Worm (Caenorhabditis elegans): ENCODE data around the gene B0334.4.
A peak's percentile ranks its signal among the peaks of the same experiment; 100 is the strongest.

DNA sequence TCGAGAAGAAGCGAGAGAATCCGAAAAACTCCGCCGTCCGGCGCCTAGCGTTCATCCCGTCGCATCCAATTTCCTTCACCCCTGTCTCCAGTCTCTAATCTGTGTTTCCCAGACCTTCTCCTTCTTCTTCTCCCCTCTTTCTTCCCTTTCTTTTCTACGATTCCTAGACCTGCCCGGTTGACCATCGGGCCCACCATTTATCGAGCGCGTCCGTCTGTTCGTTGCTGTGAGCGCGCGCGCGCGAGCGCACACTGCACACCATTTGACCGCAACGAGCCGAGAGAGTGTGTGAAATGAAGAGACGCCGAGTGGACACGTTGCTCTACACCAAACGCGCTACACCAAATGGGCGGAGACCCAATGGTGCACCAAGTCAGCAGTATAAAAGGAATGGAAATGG lies 41.6 kb downstream of the B0334.4 start:
- TF ChIP-seq D2030.7 (GFP tag; IDR thresholded peaks at IDR 0.05) (peak; percentile 95), ztf-26 (tag; optimal IDR thresholded peaks at IDR 0.05) (no peak), ceh-27 (GFP tag; optimal IDR thresholded peaks at IDR 0.05) (peak; percentile 6), nfya-1 (tag; optimal IDR thresholded peaks at IDR 0.05; ENCODE audit: borderline replicate concordance, insufficient read depth) (no peak)
